Fruit fly (Drosophila melanogaster) whole organism, embryonic: ENCODE data around the gene CG6891.
A peak's percentile ranks its signal among the peaks of the same experiment; 100 is the strongest.

ENCODE experiments used
- Ada2b ChIP-seq: fragments of 200-800 bp; sonication (Bioruptor generic); IDR thresholded peaks from 2 replicates; pipeline ENCODE4 v1.3.6; 2022; ENCODE audit warnings: missing biosample characterization, missing genetic modification characterization
- Adf1 ChIP-seq: fragments of 200-800 bp; sonication (Bioruptor generic); IDR thresholded peaks from 2 replicates; pipeline ENCODE4 v1.3.6; 2022; ENCODE audit warnings: missing biosample characterization, missing genetic modification characterization
- Bdp1 ChIP-seq: fragments of 200-800 bp; sonication (Bioruptor generic); optimal IDR thresholded peaks from 3 replicates; lab custom pipeline; 2016; ENCODE audit warnings: missing biosample characterization, missing genetic modification characterization
- CG11085 ChIP-seq: fragments of 200-800 bp; sonication (Bioruptor generic); IDR thresholded peaks from 2 replicates; pipeline ENCODE4 v1.3.6; 2022; ENCODE audit warnings: missing biosample characterization, missing genetic modification characterization
- CG11696 ChIP-seq: fragments of 200-800 bp; sonication (Bioruptor generic); IDR thresholded peaks from 2 replicates; pipeline ENCODE4 v1.3.6; 2022; ENCODE audit warnings: missing biosample characterization, missing genetic modification characterization
- CG12155 ChIP-seq: fragments of 200-800 bp; sonication (Bioruptor generic); optimal IDR thresholded peaks from 3 replicates; lab custom pipeline; 2016; ENCODE audit warnings: missing biosample characterization, missing genetic modification characterization
- CG17328 ChIP-seq: fragments of 200-800 bp; sonication (Bioruptor generic); IDR thresholded peaks from 2 replicates; pipeline ENCODE4 v1.3.6; 2022; ENCODE audit warnings: missing biosample characterization, missing genetic modification characterization
- CG2199 ChIP-seq: fragments of 200-800 bp; sonication (Bioruptor generic); IDR thresholded peaks from 3 replicates; pipeline ENCODE4 v1.3.6; 2022; ENCODE audit warnings: missing biosample characterization, missing genetic modification characterization
- CG30020 ChIP-seq: fragments of 200-800 bp; optimal IDR thresholded peaks from 2 replicates; lab custom pipeline; 2019; ENCODE audit warnings: missing biosample characterization, mild to moderate bottlenecking, missing genetic modification characterization, moderate library complexity
- CG3163 ChIP-seq: fragments of 200-800 bp; sonication (Bioruptor generic); optimal IDR thresholded peaks from 3 replicates; lab custom pipeline; 2016; ENCODE audit warnings: missing biosample characterization, missing genetic modification characterization
- CG3847 ChIP-seq: fragments of 200-800 bp; sonication (Bioruptor generic); IDR thresholded peaks from 2 replicates; pipeline ENCODE4 v1.3.6; 2022; ENCODE audit warnings: missing biosample characterization, missing genetic modification characterization
- CG4282 ChIP-seq: fragments of 200-800 bp; sonication (Bioruptor generic); optimal IDR thresholded peaks from 2 replicates; lab custom pipeline; 2016; ENCODE audit warnings: missing biosample characterization, missing genetic modification characterization
- CG4707 ChIP-seq: fragments of 200-800 bp; sonication (Bioruptor generic); optimal IDR thresholded peaks from 2 replicates; lab custom pipeline; 2018; ENCODE audit warnings: missing biosample characterization, mild to moderate bottlenecking, missing genetic modification characterization, moderate library complexity
- CG6175 ChIP-seq: fragments of 200-800 bp; sonication (Bioruptor generic); IDR thresholded peaks from 3 replicates; pipeline ENCODE4 v1.3.6; 2022; ENCODE audit warnings: missing biosample characterization, missing genetic modification characterization
- CG6791 ChIP-seq: fragments of 200-800 bp; sonication (Bioruptor generic); IDR thresholded peaks from 3 replicates; pipeline ENCODE4 v1.3.6; 2022; ENCODE audit warnings: missing biosample characterization, missing genetic modification characterization; ENCODE audit not compliant: partially characterized antibody
- CG8924 ChIP-seq: fragments of 200-800 bp; optimal IDR thresholded peaks from 3 replicates; lab custom pipeline; 2019; ENCODE audit warnings: missing biosample characterization, mild to moderate bottlenecking, missing genetic modification characterization, moderate library complexity
- CG9609 ChIP-seq: fragments of 200-800 bp; sonication (Bioruptor generic); optimal IDR thresholded peaks from 3 replicates; lab custom pipeline; 2016; ENCODE audit warnings: missing biosample characterization, missing genetic modification characterization
- CkIIα-i1 ChIP-seq: fragments of 200-800 bp; sonication (Bioruptor generic); IDR thresholded peaks from 2 replicates; pipeline ENCODE4 v1.3.6; 2022; ENCODE audit warnings: missing biosample characterization, missing genetic modification characterization
- Deaf1 ChIP-seq: fragments of 200-800 bp; optimal IDR thresholded peaks from 3 replicates; lab custom pipeline; 2019; ENCODE audit warnings: missing biosample characterization, mild to moderate bottlenecking, missing genetic modification characterization, moderate library complexity
- Elba2 ChIP-seq: fragments of 200-800 bp; sonication (Bioruptor generic); optimal IDR thresholded peaks from 3 replicates; lab custom pipeline; 2016; ENCODE audit warnings: missing biosample characterization, missing genetic modification characterization
- Hr78 ChIP-seq, 2 experiments: fragments of 200-800 bp in 1 of 2; fragments of >200 bp in 1 of 2; sonication (Bioruptor generic) in 1 of 2; optimal IDR thresholded peaks; 2 replicates each; lab custom pipeline; 2017 to 2019; ENCODE audit warnings: missing biosample characterization in 2 of 2, missing genetic modification characterization in 2 of 2, mild to moderate bottlenecking in 1 of 2, moderate library complexity in 1 of 2
- Kr ChIP-seq: fragments of 200-800 bp; sonication (Bioruptor generic); optimal IDR thresholded peaks from 2 replicates; lab custom pipeline; 2017; ENCODE audit warnings: missing biosample characterization, mild to moderate bottlenecking, missing genetic modification characterization
- Meics ChIP-seq: fragments of 200-800 bp; sonication (Bioruptor generic); optimal IDR thresholded peaks from 2 replicates; lab custom pipeline; 2017; ENCODE audit warnings: missing biosample characterization, mild to moderate bottlenecking, missing genetic modification characterization
- NC2β ChIP-seq: fragments of 200-800 bp; sonication (Bioruptor generic); optimal IDR thresholded peaks from 2 replicates; lab custom pipeline; 2016; ENCODE audit warnings: missing biosample characterization, missing genetic modification characterization
- Sry-β ChIP-seq: fragments of 200-800 bp; sonication (Bioruptor generic); optimal IDR thresholded peaks from 2 replicates; lab custom pipeline; 2018; ENCODE audit warnings: missing biosample characterization, mild to moderate bottlenecking, missing genetic modification characterization, moderate library complexity
- Stat92E ChIP-seq, 3 experiments: fragments of >200 bp in 2 of 3; fragments of 200-800 bp in 1 of 3; sonication (Bioruptor generic) in 1 of 3; optimal IDR thresholded peaks; 2 replicates each; lab custom pipeline; 2017 to 2019; ENCODE audit warnings: missing biosample characterization in 3 of 3, missing genetic modification characterization in 3 of 3, mild to moderate bottlenecking in 1 of 3, moderate library complexity in 1 of 3
- Trl ChIP-seq, 3 experiments: fragments of >200 bp in 2 of 3; fragments of 200-800 bp in 1 of 3; sonication (Bioruptor generic) in 1 of 3; optimal IDR thresholded peaks; 2 replicates in 1 of 3; 3 replicates in 2 of 3; lab custom pipeline; 2016 to 2017; ENCODE audit warnings: missing biosample characterization in 1 of 3, missing genetic modification characterization in 1 of 3
- abd-A ChIP-seq: fragments of 200-800 bp; sonication (Bioruptor generic); optimal IDR thresholded peaks from 3 replicates; lab custom pipeline; 2019; ENCODE audit warnings: missing biosample characterization, mild to moderate bottlenecking, missing genetic modification characterization, moderate library complexity
- br ChIP-seq: fragments of >200 bp; optimal IDR thresholded peaks from 2 replicates; lab custom pipeline; 2017
- chm ChIP-seq: fragments of 200-800 bp; sonication (Bioruptor generic); IDR thresholded peaks from 2 replicates; pipeline ENCODE4 v1.3.6; 2022; ENCODE audit warnings: missing biosample characterization, missing genetic modification characterization
- crp ChIP-seq, 2 experiments: fragments of 200-800 bp; sonication (Bioruptor generic); optimal IDR thresholded peaks; 2 replicates in 1 of 2; 3 replicates in 1 of 2; lab custom pipeline; 2017; ENCODE audit warnings: missing biosample characterization in 2 of 2, missing genetic modification characterization in 2 of 2, mild to moderate bottlenecking in 1 of 2, moderate library complexity in 1 of 2
- disco-r ChIP-seq: fragments of 200-800 bp; sonication (Bioruptor generic); optimal IDR thresholded peaks from 2 replicates; lab custom pipeline; 2016; ENCODE audit warnings: missing biosample characterization, missing genetic modification characterization
- dysf ChIP-seq: fragments of 200-800 bp; sonication (Bioruptor generic); IDR thresholded peaks from 3 replicates; pipeline ENCODE4 v1.3.6; 2022; ENCODE audit warnings: missing biosample characterization, missing genetic modification characterization
- ewg ChIP-seq: fragments of 200-800 bp; sonication (Bioruptor generic); optimal IDR thresholded peaks from 3 replicates; lab custom pipeline; 2017; ENCODE audit warnings: mild to moderate bottlenecking, missing biosample characterization, missing genetic modification reagents, missing genetic modification characterization
- gce ChIP-seq: fragments of 200-800 bp; sonication (Bioruptor generic); IDR thresholded peaks from 3 replicates; pipeline ENCODE4 v1.3.6; 2022; ENCODE audit warnings: missing biosample characterization, missing genetic modification characterization
- gcm ChIP-seq: fragments of 200-800 bp; sonication (Bioruptor generic); optimal IDR thresholded peaks from 2 replicates; lab custom pipeline; 2019; ENCODE audit warnings: missing biosample characterization, mild to moderate bottlenecking, missing genetic modification characterization, moderate library complexity
- grn ChIP-seq: fragments of 200-800 bp; sonication (Bioruptor generic); optimal IDR thresholded peaks from 3 replicates; lab custom pipeline; 2017; ENCODE audit warnings: missing biosample characterization, missing genetic modification characterization
- insv ChIP-seq, 2 experiments: fragments of 200-800 bp; sonication (Bioruptor generic); optimal IDR thresholded peaks; 3 replicates each; lab custom pipeline; 2016 to 2018; ENCODE audit warnings: missing biosample characterization in 2 of 2, missing genetic modification characterization in 2 of 2
- lov ChIP-seq, 2 experiments: fragments of 200-800 bp in 1 of 2; fragments of >200 bp in 1 of 2; sonication (Bioruptor generic) in 1 of 2; IDR thresholded peaks in 1 of 2; optimal IDR thresholded peaks in 1 of 2; 2 replicates in 1 of 2; 3 replicates in 1 of 2; pipeline versions ENCODE4 v1.3.6 to Lab custom; 2017 to 2022; ENCODE audit warnings: missing biosample characterization in 1 of 2, missing genetic modification characterization in 1 of 2
- nerfin-1 ChIP-seq: fragments of 200-800 bp; sonication (Bioruptor generic); optimal IDR thresholded peaks from 3 replicates; lab custom pipeline; 2019; ENCODE audit warnings: missing biosample characterization, mild to moderate bottlenecking, missing genetic modification characterization, moderate library complexity
- pfk ChIP-seq: fragments of 200-800 bp; sonication (Bioruptor generic); optimal IDR thresholded peaks from 2 replicates; lab custom pipeline; 2018; ENCODE audit warnings: missing biosample characterization, mild to moderate bottlenecking, missing genetic modification characterization, moderate library complexity
- psq ChIP-seq: fragments of 200-800 bp; sonication (Bioruptor generic); optimal IDR thresholded peaks from 2 replicates; lab custom pipeline; 2017; ENCODE audit warnings: missing biosample characterization, missing genetic modification characterization
- pzg ChIP-seq: fragments of 200-800 bp; sonication (Bioruptor generic); optimal IDR thresholded peaks from 3 replicates; lab custom pipeline; 2018; ENCODE audit warnings: missing biosample characterization, mild to moderate bottlenecking, missing genetic modification characterization, moderate library complexity
- sens ChIP-seq: fragments of 200-800 bp; sonication (Bioruptor generic); peaks from one replicate; lab custom pipeline; 2016; ENCODE audit warnings: missing biosample characterization, missing genetic modification characterization
- seq ChIP-seq: fragments of 200-800 bp; sonication (Bioruptor generic); IDR thresholded peaks from 2 replicates; pipeline ENCODE4 v1.3.6; 2022; ENCODE audit warnings: missing biosample characterization, missing genetic modification characterization
- tin ChIP-seq: fragments of 200-800 bp; sonication (Bioruptor generic); optimal IDR thresholded peaks from 3 replicates; lab custom pipeline; 2016; ENCODE audit warnings: missing biosample characterization, missing genetic modification characterization
- toy ChIP-seq: fragments of 200-800 bp; sonication (Bioruptor generic); IDR thresholded peaks from 2 replicates; pipeline ENCODE4 v1.3.6; 2022; ENCODE audit warnings: missing biosample characterization, missing genetic modification characterization
- wek ChIP-seq: fragments of 200-800 bp; sonication (Bioruptor generic); optimal IDR thresholded peaks from 3 replicates; lab custom pipeline; 2018; ENCODE audit warnings: missing biosample characterization, mild to moderate bottlenecking, missing genetic modification characterization, moderate library complexity
- wor ChIP-seq: fragments of 200-800 bp; sonication (Bioruptor generic); IDR thresholded peaks from 2 replicates; pipeline ENCODE4 v1.3.6; 2022; ENCODE audit warnings: missing biosample characterization, missing genetic modification characterization

Gene CG6891

dm6 chrX:18805036-18805435 is 30.0 kb downstream of the CG6891 start (continued):
- TF ChIP-seq Stat92E (GFP tag; optimal IDR thresholded peaks at IDR 0.05; lab: Kevin White, UChicago): no peak
- no peak for TF ChIP-seq Bdp1 (GFP tag; lab: Kevin White, UChicago)
- peak; percentile 21 for TF ChIP-seq sens (GFP tag; lab: Kevin White, UChicago)
- TF ChIP-seq Kr: no peak
- peak; percentile 14 for TF ChIP-seq Elba2 (GFP tag; lab: Kevin White, UChicago)

- no peak for TF ChIP-seq toy (GFP tag; lab: Robert Waterston, UW)
- TF ChIP-seq psq (GFP tag; lab: Kevin White, UChicago): no peak
- TF ChIP-seq Adf1 (GFP tag; lab: Robert Waterston, UW): peak; percentile 30; the same call in 1 of the 2 replicates
- no peak for TF ChIP-seq insv (GFP tag; optimal IDR thresholded peaks at IDR 0.05; lab: Kevin White, UChicago)
- peak; percentile 0 for TF ChIP-seq abd-A (tag; lab: Kevin White, UChicago)
- TF ChIP-seq Deaf1 (tag; lab: Kevin White, UChicago): peak; percentile 57
- TF ChIP-seq CkIIα-i1 (GFP tag; lab: Robert Waterston, UW): no peak
- TF ChIP-seq wor (GFP tag; lab: Robert Waterston, UW): no peak
- peak; percentile 23 for TF ChIP-seq Elba2 (GFP tag; lab: Kevin White, UChicago)
- peak in 1 of 2 experiments; percentile 37 for TF ChIP-seq crp (GFP tag; optimal IDR thresholded peaks at IDR 0.05; lab: Kevin White, UChicago)
- no peak for TF ChIP-seq CG6175 (GFP tag; lab: Robert Waterston, UW)
- no peak for TF ChIP-seq CG11696
- TF ChIP-seq CG17328: no peak
- peak; percentile 90 for TF ChIP-seq CG12155
- TF ChIP-seq Meics (GFP tag; lab: Kevin White, UChicago): no peak
- TF ChIP-seq CG3163: no peak
- TF ChIP-seq Trl (optimal IDR thresholded peaks at IDR 0.05; lab: Kevin White, UChicago): peak in 1 of 2 experiments; percentile 22
- TF ChIP-seq Trl (GFP tag; optimal IDR thresholded peaks at IDR 0.05; lab: Kevin White, UChicago): no peak
- no peak for TF ChIP-seq lov (optimal IDR thresholded peaks at IDR 0.05; lab: Kevin White, UChicago)
- no peak for TF ChIP-seq lov (GFP tag; IDR thresholded peaks at IDR 0.05; lab: Robert Waterston, UW)
- no peak for TF ChIP-seq CG8924 (tag; lab: Kevin White, UChicago)
- TF ChIP-seq ewg: peak; percentile 34
- TF ChIP-seq disco-r: no peak
- peak; percentile 2 for TF ChIP-seq nerfin-1 (tag; lab: Kevin White, UChicago)
- TF ChIP-seq CG9609 (GFP tag; lab: Kevin White, UChicago): no peak
- no peak for TF ChIP-seq dysf (GFP tag; lab: Robert Waterston, UW)
- TF ChIP-seq CG6791: no peak
- TF ChIP-seq seq: no peak
- TF ChIP-seq Sry-β (GFP tag; lab: Kevin White, UChicago): no peak
- TF ChIP-seq pzg (GFP tag; lab: Kevin White, UChicago): peak; percentile 8
- TF ChIP-seq, all 482 proteins: peak for 10
Measured at dm6 chrX:18806365-18806764, 31.3 kb downstream of the CG6891 start, which contains the start of gene CG7058. Gene CG7058 (plus strand): TSS chrX:18806694.

- TF ChIP-seq br (lab: Kevin White, UChicago) (no peak), CG12155 (peak; percentile 72), ewg (no peak), chm (no peak), tin (GFP tag; lab: Kevin White, UChicago) (no peak), gce (no peak), pfk (GFP tag; lab: Kevin White, UChicago) (peak; percentile 76), wek (GFP tag; lab: Kevin White, UChicago) (no peak), gcm (GFP tag; lab: Kevin White, UChicago) (no peak), CG3847 (no peak), CG2199 (GFP tag; lab: Robert Waterston, UW) (no peak), Hr78 (GFP tag; optimal IDR thresholded peaks at IDR 0.05; lab: Kevin White, UChicago) (peak in 1 of 2 experiments; percentile 31), NC2β (GFP tag; lab: Kevin White, UChicago) (no peak), CG30020 (no peak), grn (no peak), Ada2b (GFP tag; lab: Robert Waterston, UW) (no peak), CG4282 (no peak), CG4707 (GFP tag; lab: Kevin White, UChicago) (no peak), CG11085 (GFP tag; lab: Robert Waterston, UW) (no peak)
Measured at dm6 chrX:18812111-18812510, 37.1 kb downstream of the CG6891 start.
